Worm (Caenorhabditis elegans): ENCODE measurements around the gene B0304.2.
A peak's percentile ranks its signal among the peaks of the same experiment; 100 is the strongest.

B0304.2 gene

DNA sequence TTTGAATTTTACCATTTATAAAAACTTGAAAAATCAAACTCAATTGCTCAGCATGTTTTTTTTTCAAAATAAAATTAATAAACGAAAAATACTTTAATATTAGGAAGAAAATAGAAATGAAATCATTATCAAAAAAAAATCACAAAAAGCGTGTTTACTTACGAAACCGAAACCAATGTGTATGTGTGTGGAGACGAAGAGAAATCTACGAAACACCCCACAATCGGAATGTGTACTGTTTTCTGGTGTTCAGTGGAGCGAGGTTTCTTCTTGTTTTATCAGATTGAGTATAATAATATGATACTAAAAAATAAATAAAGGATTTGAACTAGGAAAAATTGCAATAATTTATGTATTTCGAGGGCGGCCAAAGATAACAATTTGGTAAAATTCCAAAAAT, 15.8 kb upstream of the B0304.2 start (continued):
- TF ChIP-seq ceh-90 (tag; optimal IDR thresholded peaks at IDR 0.05) (no peak), ets-5 (GFP tag; IDR thresholded peaks at IDR 0.05) (no peak), elt-2 (tag; optimal IDR thresholded peaks at IDR 0.05) (peak; percentile 56), ztf-11 (tag; optimal IDR thresholded peaks at IDR 0.05) (no peak), nhr-28 (tag; optimal IDR thresholded peaks at IDR 0.05) (no peak), irx-1 (tag; optimal IDR thresholded peaks at IDR 0.05) (no peak), nhr-20 (tag; optimal IDR thresholded peaks at IDR 0.05) (peak; percentile 19), lin-13 (GFP tag; optimal IDR thresholded peaks at IDR 0.05) (no peak), nhr-237 (tag; optimal IDR thresholded peaks at IDR 0.05) (no peak), jun-1 (tag; optimal IDR thresholded peaks at IDR 0.05) (no peak), rnt-1 (tag; optimal IDR thresholded peaks at IDR 0.05) (no peak), unc-98 (GFP tag; IDR thresholded peaks at IDR 0.05) (no peak), nhr-85 (tag) (no peak), ztf-4 (tag; optimal IDR thresholded peaks at IDR 0.05) (no peak), ceh-8 (GFP tag; optimal IDR thresholded peaks at IDR 0.05) (no peak), sox-4 (tag; optimal IDR thresholded peaks at IDR 0.05) (no peak), dpl-1 (GFP tag; optimal IDR thresholded peaks at IDR 0.05) (no peak), tlp-1 (tag; optimal IDR thresholded peaks at IDR 0.05) (no peak), hlh-4 (tag; optimal IDR thresholded peaks at IDR 0.05) (no peak), C04F5.9 (tag; optimal IDR thresholded peaks at IDR 0.05) (no peak)

DNA sequence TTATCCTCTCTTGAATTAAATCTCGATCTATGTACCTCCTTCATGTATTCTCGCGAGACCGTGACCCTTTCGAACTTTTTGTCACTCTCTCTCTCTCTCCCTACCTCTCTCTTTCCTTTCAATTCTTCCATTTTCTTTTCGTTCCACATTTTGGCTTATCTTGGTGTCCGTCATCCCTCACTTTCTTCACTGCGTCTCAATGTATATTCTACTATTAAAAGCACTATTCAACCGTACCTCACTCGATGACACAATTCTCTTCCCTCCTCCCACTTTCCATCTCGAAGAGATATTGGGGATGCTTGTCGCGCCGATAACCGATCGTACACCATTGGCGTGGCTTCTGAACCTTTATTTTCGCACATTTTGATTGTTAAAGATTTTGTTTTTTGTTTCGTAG, 12.7 kb upstream of the B0304.2 start:
- no peak for TF ChIP-seq sptf-1 (tag; optimal IDR thresholded peaks at IDR 0.05)
- no peak for TF ChIP-seq nhr-90 (tag; optimal IDR thresholded peaks at IDR 0.05; ENCODE audit: poor library complexity)
- peak; percentile 9 for TF ChIP-seq lin-14 (GFP tag; optimal IDR thresholded peaks at IDR 0.05)
- peak; percentile 87 for TF ChIP-seq blmp-1 (tag; optimal IDR thresholded peaks at IDR 0.05)

DNA sequence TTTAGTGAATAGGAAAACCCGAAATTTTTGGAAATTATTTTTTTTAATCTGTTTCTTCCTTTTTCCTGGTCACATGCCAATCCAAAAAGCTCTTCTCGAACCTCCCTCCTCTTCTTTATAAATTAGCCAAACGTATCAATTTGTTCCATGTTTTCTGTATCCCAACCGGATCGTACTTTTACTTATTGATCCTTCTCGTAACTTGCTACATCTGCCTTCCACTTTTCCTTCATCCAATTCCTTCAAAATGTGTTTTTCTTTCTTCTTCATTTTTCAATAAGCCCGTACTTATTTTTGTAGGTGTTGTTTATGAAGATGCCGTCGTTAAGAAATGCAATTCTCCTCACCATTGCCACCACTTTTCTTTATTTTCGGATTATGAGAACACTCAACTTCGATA, 11.5 kb upstream of the B0304.2 start, which contains the start of gene cyp-23A1:
cyp-23A1 (plus strand) TSS at position 301 of the 400 bp plus-strand sequence.
- TF ChIP-seq blmp-1 (tag; optimal IDR thresholded peaks at IDR 0.05) = peak; percentile 4
- TF ChIP-seq unc-98 (GFP tag; IDR thresholded peaks at IDR 0.05) = no peak
- no peak for TF ChIP-seq ceh-82 (tag; optimal IDR thresholded peaks at IDR 0.05)
- no peak for TF ChIP-seq nhr-19 (GFP tag; conservative IDR thresholded peaks at IDR 0.05)

DNA sequence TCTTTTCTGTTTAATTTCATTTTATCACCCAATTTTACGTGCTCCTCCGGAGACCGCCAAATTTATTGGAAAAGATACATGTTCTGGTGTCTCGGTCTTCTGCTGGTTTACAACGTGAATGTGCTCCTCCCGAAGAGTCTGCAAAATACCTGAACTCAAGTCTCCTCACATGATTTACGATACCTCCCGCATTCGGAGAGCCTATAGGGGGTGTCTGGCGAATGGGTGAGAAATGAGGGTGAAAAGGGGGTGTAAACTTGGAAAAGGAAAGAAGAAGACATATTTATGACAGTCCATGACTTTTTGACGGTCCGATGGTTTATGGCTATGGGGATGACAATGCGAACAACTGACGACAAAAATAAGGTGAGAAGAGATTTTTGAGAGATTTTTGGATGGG, 7.1 kb upstream of the B0304.2 start:
- TF ChIP-seq efl-1 (optimal IDR thresholded peaks at IDR 0.05) = no peak
- peak in 1 of 2 experiments; percentile 63 for TF ChIP-seq efl-1 (GFP tag; optimal IDR thresholded peaks at IDR 0.05 in 1 of 2)
- no peak for TF ChIP-seq alr-1 (tag; optimal IDR thresholded peaks at IDR 0.05; ENCODE audit: borderline replicate concordance)
- TF ChIP-seq mef-2 (tag; optimal IDR thresholded peaks at IDR 0.05) = no peak
- TF ChIP-seq sox-4 (tag; optimal IDR thresholded peaks at IDR 0.05) = no peak
- no peak for TF ChIP-seq nhr-90 (tag; optimal IDR thresholded peaks at IDR 0.05; ENCODE audit: poor library complexity)
- peak; percentile 17 for TF ChIP-seq rnt-1 (tag; optimal IDR thresholded peaks at IDR 0.05)
- peak; percentile 34 for TF ChIP-seq lin-14 (GFP tag; optimal IDR thresholded peaks at IDR 0.05)
- TF ChIP-seq C04F5.9 (tag; optimal IDR thresholded peaks at IDR 0.05) = no peak
- no peak for TF ChIP-seq C16A3.4 (tag; optimal IDR thresholded peaks at IDR 0.05)

DNA sequence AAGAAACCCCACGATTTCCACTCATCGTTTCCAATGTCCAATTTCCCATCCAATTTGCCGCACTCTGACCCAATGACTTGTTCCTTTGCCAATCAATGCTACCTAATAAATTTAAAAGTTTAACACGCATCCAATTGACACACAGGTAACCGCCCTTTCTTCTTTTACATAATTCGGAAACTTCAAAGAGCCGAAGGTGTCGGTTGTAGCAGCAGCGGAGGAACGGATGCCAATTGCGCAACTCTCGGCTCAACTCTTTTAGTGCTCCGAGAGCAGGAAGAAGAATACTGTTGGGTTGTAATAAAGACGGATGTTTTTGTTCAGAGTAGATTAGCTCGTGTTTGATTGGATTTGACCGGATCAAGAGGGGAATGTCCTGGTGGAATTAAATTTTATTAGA, 6.2 kb upstream of the B0304.2 start:
- TF ChIP-seq sptf-1 (tag; optimal IDR thresholded peaks at IDR 0.05) (no peak), egl-27 (tag; optimal IDR thresholded peaks at IDR 0.05) (no peak), skn-1 (tag; optimal IDR thresholded peaks at IDR 0.05) (no peak), nhr-84 (tag; optimal IDR thresholded peaks at IDR 0.05) (no peak), hlh-4 (tag; optimal IDR thresholded peaks at IDR 0.05) (no peak), nhr-12 (tag; optimal IDR thresholded peaks at IDR 0.05) (no peak), ama-1 (optimal IDR thresholded peaks at IDR 0.05) (no peak), elt-2 (tag; optimal IDR thresholded peaks at IDR 0.05) (no peak), sox-4 (tag; optimal IDR thresholded peaks at IDR 0.05) (no peak), fos-1 (tag; optimal IDR thresholded peaks at IDR 0.05) (no peak), lin-39 (tag; optimal IDR thresholded peaks at IDR 0.05) (no peak), nhr-76 (tag; optimal IDR thresholded peaks at IDR 0.05) (no peak), hpl-2 (GFP tag; optimal IDR thresholded peaks at IDR 0.05) (no peak)

All from whole organism, L1 larva.